Fruit fly (Drosophila melanogaster): Measurements from ENCODE around the gene CG13285.

DNA sequence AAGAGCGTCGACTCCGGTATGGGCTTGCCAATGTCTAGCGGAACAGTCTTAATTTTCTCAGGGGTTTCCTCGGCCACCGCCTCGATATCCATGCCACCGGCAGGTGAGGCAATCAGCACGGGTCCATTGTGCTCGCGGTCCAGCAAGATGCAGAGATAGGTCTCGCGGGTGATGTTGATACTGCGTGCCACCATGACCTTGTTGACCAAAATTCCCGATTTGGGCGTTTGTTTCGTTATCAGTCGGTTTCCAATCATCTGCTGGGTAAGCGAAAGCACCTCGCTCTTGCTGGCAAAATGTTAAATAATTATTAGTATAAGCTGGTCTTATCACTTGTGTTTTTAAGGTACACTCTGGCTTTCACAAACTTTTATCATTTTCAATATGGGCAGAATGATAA lies 27.0 kb upstream of the CG13285 start:
- TF ChIP-seq CG8478 (optimal IDR thresholded peaks at IDR 0.05) (no peak), CTCF (optimal IDR thresholded peaks at IDR 0.05) (no peak)
